Worm (Caenorhabditis elegans) whole organism, L3 larva: ENCODE measurements around the gene F59G1.8.

ENCODE experiments used
- R02D3.7 ChIP-seq: fragments of 150-350 bp; optimal IDR thresholded peaks from 2 replicates; lab custom pipeline; 2014; ENCODE audit warnings: missing biosample characterization, missing genetic modification characterization
- ZK546.5 ChIP-seq: sonication (generic microtip); optimal IDR thresholded peaks from 2 replicates; lab custom pipeline; 2017; ENCODE audit warnings: missing biosample characterization, missing genetic modification characterization
- aly-2 ChIP-seq: fragments of 150-350 bp; optimal IDR thresholded peaks from 2 replicates; lab custom pipeline; 2014; ENCODE audit warnings: missing biosample characterization, missing genetic modification characterization
- ama-1 ChIP-seq: fragments of 150-350 bp; optimal IDR thresholded peaks from 2 replicates; lab custom pipeline; 2018
- ceh-16 ChIP-seq: sonication (generic microtip); optimal IDR thresholded peaks from 2 replicates; lab custom pipeline; 2017; ENCODE audit warnings: missing biosample characterization, missing genetic modification characterization
- ceh-28 ChIP-seq: fragments of 150-350 bp; optimal IDR thresholded peaks from 2 replicates; lab custom pipeline; 2014; ENCODE audit warnings: missing biosample characterization, missing genetic modification reagents, missing genetic modification characterization
- ceh-82 ChIP-seq: fragments of 150-350 bp; optimal IDR thresholded peaks from 2 replicates; lab custom pipeline; 2014; ENCODE audit warnings: missing biosample characterization, missing genetic modification characterization
- ceh-9 ChIP-seq: sonication (generic microtip); optimal IDR thresholded peaks from 2 replicates; lab custom pipeline; 2018; ENCODE audit warnings: missing biosample characterization, missing genetic modification characterization
- daf-12 ChIP-seq: fragments of 150-350 bp; optimal IDR thresholded peaks from 2 replicates; lab custom pipeline; 2014; ENCODE audit warnings: missing biosample characterization, missing genetic modification reagents, missing genetic modification characterization
- egl-27 ChIP-seq: sonication (generic microtip); optimal IDR thresholded peaks from 4 replicates; lab custom pipeline; 2017; ENCODE audit warnings: missing biosample characterization, missing genetic modification reagents, missing genetic modification characterization
- egl-5 ChIP-seq: fragments of 150-350 bp; optimal IDR thresholded peaks from 2 replicates; lab custom pipeline; 2017; ENCODE audit warnings: missing biosample characterization, missing genetic modification reagents, missing genetic modification characterization, inconsistent platforms
- elt-1 ChIP-seq: fragments of 150-350 bp; optimal IDR thresholded peaks from 2 replicates; lab custom pipeline; 2014; ENCODE audit warnings: missing biosample characterization, missing genetic modification characterization
- elt-2 ChIP-seq: sonication (generic microtip); optimal IDR thresholded peaks from 2 replicates; lab custom pipeline; 2016; ENCODE audit warnings: missing genetic modification reagents, mild to moderate bottlenecking, missing genetic modification characterization, missing compliant biosample characterization
- eor-1 ChIP-seq, 2 experiments: fragments of 150-350 bp; optimal IDR thresholded peaks; 2 replicates each; lab custom pipeline; 2014 to 2018; ENCODE audit warnings: missing biosample characterization in 2 of 2, missing genetic modification characterization in 2 of 2
- fkh-10 ChIP-seq: sonication (generic microtip); optimal IDR thresholded peaks from 2 replicates; lab custom pipeline; 2017; ENCODE audit warnings: missing biosample characterization, missing genetic modification reagents, missing genetic modification characterization
- fkh-2 ChIP-seq: fragments of 150-350 bp; optimal IDR thresholded peaks from 2 replicates; lab custom pipeline; 2014; ENCODE audit warnings: missing biosample characterization, missing genetic modification reagents, missing genetic modification characterization
- fos-1 ChIP-seq: fragments of 150-350 bp; optimal IDR thresholded peaks from 2 replicates; lab custom pipeline; 2014; ENCODE audit warnings: missing biosample characterization, missing genetic modification characterization
- hmg-11 ChIP-seq: sonication (generic microtip); optimal IDR thresholded peaks from 2 replicates; lab custom pipeline; 2016; ENCODE audit warnings: missing genetic modification characterization, missing compliant biosample characterization
- jun-1 ChIP-seq: fragments of 150-350 bp; optimal IDR thresholded peaks from 2 replicates; lab custom pipeline; 2014; ENCODE audit warnings: missing biosample characterization, missing genetic modification reagents, missing genetic modification characterization
- lin-39 ChIP-seq: fragments of 150-350 bp; optimal IDR thresholded peaks from 2 replicates; lab custom pipeline; 2018; ENCODE audit warnings: missing biosample characterization, missing genetic modification reagents, missing genetic modification characterization
- mdl-1 ChIP-seq: fragments of 150-350 bp; optimal IDR thresholded peaks from 2 replicates; lab custom pipeline; 2014; ENCODE audit warnings: missing biosample characterization, missing genetic modification characterization
- mml-1 ChIP-seq: fragments of 150-350 bp; sonication (generic microtip); optimal IDR thresholded peaks from 3 replicates; lab custom pipeline; 2014; ENCODE audit warnings: missing biosample characterization, missing genetic modification characterization
- nfya-1 ChIP-seq: sonication (generic microtip); optimal IDR thresholded peaks from 2 replicates; lab custom pipeline; 2017; ENCODE audit warnings: missing genetic modification characterization, mild to moderate bottlenecking, missing compliant biosample characterization, antibody characterized with exemption, moderate library complexity; ENCODE audit not compliant: insufficient read depth
- nhr-11 ChIP-seq: fragments of 150-350 bp; optimal IDR thresholded peaks from 2 replicates; lab custom pipeline; 2014; ENCODE audit warnings: missing biosample characterization, missing genetic modification characterization
- nhr-23 ChIP-seq: fragments of 150-350 bp; optimal IDR thresholded peaks from 2 replicates; lab custom pipeline; 2014; ENCODE audit warnings: missing biosample characterization, missing genetic modification reagents, missing genetic modification characterization
- nhr-25 ChIP-seq: sonication (generic microtip); optimal IDR thresholded peaks from 2 replicates; lab custom pipeline; 2017; ENCODE audit warnings: missing biosample characterization, missing genetic modification characterization
- nhr-28 ChIP-seq: fragments of 150-350 bp; optimal IDR thresholded peaks from 2 replicates; lab custom pipeline; 2014; ENCODE audit warnings: missing biosample characterization, missing genetic modification characterization
- nhr-43 ChIP-seq: sonication (generic microtip); optimal IDR thresholded peaks from 2 replicates; lab custom pipeline; 2016; ENCODE audit warnings: mild to moderate bottlenecking, missing genetic modification characterization, missing compliant biosample characterization; ENCODE audit not compliant: poor library complexity, severe bottlenecking
- nhr-76 ChIP-seq: fragments of 150-350 bp; sonication (generic microtip); optimal IDR thresholded peaks from 5 replicates; lab custom pipeline; 2014; ENCODE audit warnings: missing biosample characterization, missing genetic modification characterization
- nhr-77 ChIP-seq: fragments of 150-350 bp; optimal IDR thresholded peaks from 2 replicates; lab custom pipeline; 2014; ENCODE audit warnings: missing biosample characterization, missing genetic modification characterization
- pha-4 ChIP-seq: fragments of 150-350 bp; optimal IDR thresholded peaks from 2 replicates; lab custom pipeline; 2014; ENCODE audit warnings: missing biosample characterization, missing genetic modification reagents, missing genetic modification characterization
- pqm-1 ChIP-seq: fragments of 150-350 bp; optimal IDR thresholded peaks from 2 replicates; lab custom pipeline; 2017; ENCODE audit warnings: missing biosample characterization, missing genetic modification characterization, inconsistent platforms
- sea-2 ChIP-seq: fragments of 150-350 bp; sonication (generic microtip); optimal IDR thresholded peaks from 4 replicates; lab custom pipeline; 2014; ENCODE audit warnings: missing biosample characterization, missing genetic modification reagents, missing genetic modification characterization
- snpc-4 ChIP-seq: fragments of 150-350 bp; optimal IDR thresholded peaks from 2 replicates; lab custom pipeline; 2014; ENCODE audit warnings: missing biosample characterization, missing genetic modification characterization
- tbx-2 ChIP-seq: sonication (generic microtip); optimal IDR thresholded peaks from 2 replicates; lab custom pipeline; 2016; ENCODE audit warnings: mild to moderate bottlenecking, missing genetic modification characterization, missing compliant biosample characterization
- unc-39 ChIP-seq: sonication (generic microtip); optimal IDR thresholded peaks from 4 replicates; lab custom pipeline; 2017; ENCODE audit warnings: missing biosample characterization, missing genetic modification characterization
- unc-62 ChIP-seq: fragments of 150-350 bp; sonication (generic microtip); optimal IDR thresholded peaks from 4 replicates; lab custom pipeline; 2014; ENCODE audit warnings: missing biosample characterization, missing genetic modification reagents, missing genetic modification characterization
- zag-1 ChIP-seq: fragments of 150-350 bp; optimal IDR thresholded peaks from 2 replicates; lab custom pipeline; 2014; ENCODE audit warnings: missing biosample characterization, missing genetic modification characterization
- ztf-11 ChIP-seq: fragments of 150-350 bp; optimal IDR thresholded peaks from 2 replicates; lab custom pipeline; 2014; ENCODE audit warnings: missing biosample characterization, missing genetic modification characterization
- ztf-4 ChIP-seq: fragments of 150-350 bp; optimal IDR thresholded peaks from 2 replicates; lab custom pipeline; 2014; ENCODE audit warnings: missing biosample characterization, missing genetic modification characterization

Gene F59G1.8

ce11 chrII:5906274-5906673, at the start of gene F59G1.8:
Gene F59G1.8, plus strand, starts transcription at chrII:5906566.
- TF ChIP-seq nhr-11 (no peak), egl-27 (tag; lab: Kevin White, UChicago) (no peak), unc-62 (GFP tag; lab: Kevin White, UChicago) (no peak), eor-1 (tag; optimal IDR thresholded peaks at IDR 0.05; lab: Kevin White, UChicago) (no peak), tbx-2 (tag; lab: Kevin White, UChicago) (no peak), snpc-4 (tag; lab: Kevin White, UChicago) (no peak), hmg-11 (tag; lab: Kevin White, UChicago) (no peak)
- TF ChIP-seq, all 47 proteins: peak for 0

- TF ChIP-seq lin-39 (tag; lab: Kevin White, UChicago) (no peak), nfya-1 (tag; lab: Kevin White, UChicago) (no peak), jun-1 (tag; lab: Kevin White, UChicago) (no peak), ceh-82 (tag; lab: Kevin White, UChicago) (no peak), mml-1 (tag; lab: Kevin White, UChicago) (no peak), ceh-16 (tag; lab: Kevin White, UChicago) (no peak), R02D3.7 (tag; lab: Kevin White, UChicago) (no peak), elt-2 (no peak), egl-5 (tag; lab: Kevin White, UChicago) (no peak), nhr-23 (no peak), ztf-4 (tag; lab: Kevin White, UChicago) (no peak), aly-2 (tag; lab: Kevin White, UChicago) (no peak), pqm-1 (tag; lab: Kevin White, UChicago) (no peak), snpc-4 (tag; lab: Kevin White, UChicago) (no peak), zag-1 (tag; lab: Kevin White, UChicago) (no peak), tbx-2 (tag; lab: Kevin White, UChicago) (no peak), nhr-76 (tag; lab: Kevin White, UChicago) (no peak), mdl-1 (tag; lab: Kevin White, UChicago) (no peak), nhr-28 (no peak)
These were observed 48.0 kb upstream of the F59G1.8 start, which contains the start of gene F55C12.4 for ce11 chrII:5858322-5858721. Gene F55C12.4, minus strand, starts transcription at chrII:5858422.

DNA sequence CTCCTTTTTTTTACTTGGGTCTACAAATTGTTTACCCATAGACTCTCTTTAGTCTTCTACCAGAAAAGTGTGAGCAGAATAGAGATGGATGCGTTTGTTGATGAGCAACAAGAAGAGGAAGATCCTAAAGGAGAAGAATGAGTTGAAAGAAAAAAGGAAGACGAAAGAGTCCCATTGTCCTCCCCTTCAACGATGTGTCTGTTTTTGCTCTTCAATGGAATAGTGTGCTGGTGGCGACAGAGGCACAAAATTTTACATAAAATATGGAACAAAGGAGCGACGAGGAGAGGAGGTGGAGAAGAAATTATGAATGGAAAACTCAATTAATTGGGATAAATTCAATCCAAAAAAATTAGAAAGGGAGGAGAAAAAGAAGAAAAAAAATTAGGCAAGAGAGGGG, 45.7 kb upstream of the F59G1.8 start:
- TF ChIP-seq ceh-82 (tag; lab: Kevin White, UChicago) (no peak), nfya-1 (tag; lab: Kevin White, UChicago) (peak; percentile 7), lin-39 (tag; lab: Kevin White, UChicago) (no peak), fkh-10 (peak; percentile 76)

- TF ChIP-seq pqm-1 (tag; lab: Kevin White, UChicago): peak; percentile 47
- no peak for TF ChIP-seq nhr-11
- TF ChIP-seq elt-2: peak; percentile 68
- TF ChIP-seq, all 47 proteins: peak for 2
These were observed 42.5 kb upstream of the F59G1.8 start, which contains the start of gene tag-234 for ce11 chrII:5863893-5864292. Gene tag-234, plus strand, starts transcription at chrII:5864193.

ce11 chrII:5865405-5866308, 40.7 kb upstream of the F59G1.8 start, which contains the start of gene F55C12.19:
Gene F55C12.19, plus strand, starts transcription at chrII:5866139.
- no peak for TF ChIP-seq ztf-4 (tag; lab: Kevin White, UChicago)
- no peak for TF ChIP-seq fkh-10
- TF ChIP-seq elt-1 (tag; lab: Kevin White, UChicago): no peak
- TF ChIP-seq egl-5 (tag; lab: Kevin White, UChicago): no peak
- no peak for TF ChIP-seq tbx-2 (tag; lab: Kevin White, UChicago)
- no peak for TF ChIP-seq nhr-25 (tag; lab: Kevin White, UChicago)
- TF ChIP-seq mml-1 (tag; lab: Kevin White, UChicago): no peak
- no peak for TF ChIP-seq lin-39 (tag; lab: Kevin White, UChicago)
- TF ChIP-seq R02D3.7 (tag; lab: Kevin White, UChicago): no peak
- TF ChIP-seq ceh-28 (tag; lab: Kevin White, UChicago): no peak
- peak; percentile 30 for TF ChIP-seq pha-4 (tag; lab: Kevin White, UChicago)
- no peak for TF ChIP-seq fkh-2 (tag; lab: Kevin White, UChicago)
- no peak for TF ChIP-seq egl-27 (tag; lab: Kevin White, UChicago)
- TF ChIP-seq fos-1: peak; percentile 11
- TF ChIP-seq nhr-43: no peak
- TF ChIP-seq zag-1 (tag; lab: Kevin White, UChicago): no peak
- no peak for TF ChIP-seq ama-1 (lab: Kevin White, UChicago)
- TF ChIP-seq ztf-11 (tag; lab: Kevin White, UChicago): no peak
- no peak for TF ChIP-seq unc-39 (tag; lab: Kevin White, UChicago)
- no peak for TF ChIP-seq snpc-4 (tag; lab: Kevin White, UChicago)
- no peak for TF ChIP-seq mdl-1 (tag; lab: Kevin White, UChicago)
- TF ChIP-seq nhr-23: no peak
- TF ChIP-seq sea-2 (GFP tag; lab: Kevin White, UChicago): no peak
- peak; percentile 66 for TF ChIP-seq elt-2
- TF ChIP-seq daf-12 (tag; lab: Kevin White, UChicago): no peak
- TF ChIP-seq ceh-9 (tag; lab: Kevin White, UChicago): no peak
- TF ChIP-seq aly-2 (tag; lab: Kevin White, UChicago): no peak
- TF ChIP-seq nhr-77 (tag; lab: Kevin White, UChicago): no peak
- TF ChIP-seq eor-1 (tag; optimal IDR thresholded peaks at IDR 0.05; lab: Kevin White, UChicago): no peak
- TF ChIP-seq ZK546.5 (tag; lab: Kevin White, UChicago): no peak
